Fruit fly (Drosophila melanogaster): ENCODE measurements around the gene Lgr3.

DNA sequence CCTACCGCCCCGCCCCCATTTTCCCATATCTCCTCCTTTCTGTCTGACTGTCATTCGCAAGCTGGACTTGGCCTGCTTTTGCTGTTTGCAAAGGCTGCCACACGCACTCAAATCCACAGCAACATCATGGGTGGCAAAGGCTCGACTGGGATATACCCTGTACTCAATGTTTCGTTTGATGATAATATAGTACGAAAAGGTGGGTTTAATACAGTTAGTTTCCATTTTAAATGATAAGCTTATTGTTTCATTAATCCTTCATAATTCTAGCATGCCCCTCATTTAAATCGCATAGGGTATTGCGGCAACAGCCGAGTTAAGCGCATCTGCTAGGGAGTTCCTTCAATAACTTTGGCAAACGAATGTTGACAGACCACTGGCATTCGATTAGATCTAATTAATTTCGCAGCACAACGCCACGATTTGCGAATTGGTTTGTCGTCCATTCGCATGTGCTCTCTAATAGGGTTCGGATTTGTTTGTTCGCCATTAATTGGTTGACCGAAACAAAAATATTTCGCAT is 28.6 kb downstream of the Lgr3 start:
- TF ChIP-seq toe (GFP tag; optimal IDR thresholded peaks at IDR 0.05) (no peak), CG14711 (tag; optimal IDR thresholded peaks at IDR 0.05) (no peak), Mnt (GFP tag; optimal IDR thresholded peaks at IDR 0.05) (no peak), bab1 (GFP tag; optimal IDR thresholded peaks at IDR 0.05) (no peak), Crg-1 (GFP tag; optimal IDR thresholded peaks at IDR 0.05) (no peak), CG12768 (GFP tag; optimal IDR thresholded peaks at IDR 0.05) (no peak), CG7101 (tag; optimal IDR thresholded peaks at IDR 0.05) (no peak)

All from whole organism, adult.